Worm (Caenorhabditis elegans) whole organism, late embryonic: ENCODE results near the gene F20E11.17.

Experiments
- C38D4.7 ChIP-seq: fragments of 200-800 bp; sonication (Bioruptor generic); optimal IDR thresholded peaks from 2 replicates; lab custom pipeline; 2018; ENCODE audit warnings: mild to moderate bottlenecking, missing genetic modification characterization, moderate library complexity, missing compliant biosample characterization
- F13H6.1 ChIP-seq: sonication (generic microtip); optimal IDR thresholded peaks from 2 replicates; lab custom pipeline; 2016; ENCODE audit warnings: missing genetic modification characterization, missing compliant biosample characterization
- K09A11.1 ChIP-seq: sonication (generic microtip); optimal IDR thresholded peaks from 2 replicates; lab custom pipeline; 2017; ENCODE audit warnings: antibody characterized with exemption, mild to moderate bottlenecking, missing genetic modification characterization, missing compliant biosample characterization; ENCODE audit not compliant: insufficient read depth
- ahr-1 ChIP-seq: sonication (generic microtip); optimal IDR thresholded peaks from 2 replicates; lab custom pipeline; 2016; ENCODE audit warnings: missing genetic modification characterization, missing compliant biosample characterization
- ceh-14 ChIP-seq: sonication (generic microtip); optimal IDR thresholded peaks from 2 replicates; lab custom pipeline; 2016; ENCODE audit warnings: missing genotype, missing genetic modification characterization, missing compliant biosample characterization
- ceh-18 ChIP-seq: sonication (generic microtip); optimal IDR thresholded peaks from 2 replicates; lab custom pipeline; 2016; ENCODE audit warnings: missing genetic modification characterization, missing compliant biosample characterization
- ceh-19 ChIP-seq: fragments of 200-800 bp; sonication (Bioruptor generic); optimal IDR thresholded peaks from 2 replicates; lab custom pipeline; 2018; ENCODE audit warnings: mild to moderate bottlenecking, missing genetic modification characterization, missing compliant biosample characterization
- ceh-22 ChIP-seq: sonication (generic microtip); optimal IDR thresholded peaks from 2 replicates; lab custom pipeline; 2017; ENCODE audit warnings: missing biosample characterization, missing genetic modification characterization
- ceh-24 ChIP-seq: sonication (generic microtip); optimal IDR thresholded peaks from 2 replicates; lab custom pipeline; 2016; ENCODE audit warnings: mild to moderate bottlenecking, missing genetic modification characterization, missing compliant biosample characterization
- ceh-31 ChIP-seq: sonication (generic microtip); optimal IDR thresholded peaks from 2 replicates; lab custom pipeline; 2016; ENCODE audit warnings: missing genetic modification characterization, missing compliant biosample characterization
- ceh-48 ChIP-seq: sonication (generic microtip); optimal IDR thresholded peaks from 2 replicates; lab custom pipeline; 2016; ENCODE audit warnings: missing genetic modification characterization, inconsistent platforms, missing compliant biosample characterization
- ceh-9 ChIP-seq: sonication (generic microtip); optimal IDR thresholded peaks from 2 replicates; lab custom pipeline; 2016; ENCODE audit warnings: mild to moderate bottlenecking, missing genetic modification characterization, inconsistent platforms, missing compliant biosample characterization
- dmd-4 ChIP-seq: sonication (generic microtip); optimal IDR thresholded peaks from 2 replicates; lab custom pipeline; 2016; ENCODE audit warnings: borderline replicate concordance, missing genetic modification characterization, missing compliant biosample characterization
- elt-2 ChIP-seq: sonication (generic microtip); optimal IDR thresholded peaks from 2 replicates; lab custom pipeline; 2016; ENCODE audit warnings: missing genetic modification reagents, missing genetic modification characterization, missing compliant biosample characterization
- elt-4 ChIP-seq: sonication (generic microtip); optimal IDR thresholded peaks from 2 replicates; lab custom pipeline; 2016; ENCODE audit warnings: missing genetic modification characterization, missing compliant biosample characterization
- ets-4 ChIP-seq: sonication (generic microtip); optimal IDR thresholded peaks from 2 replicates; lab custom pipeline; 2016; ENCODE audit warnings: missing genetic modification characterization, missing compliant biosample characterization
- gmeb-2 ChIP-seq: sonication (generic microtip); optimal IDR thresholded peaks from 2 replicates; lab custom pipeline; 2016; ENCODE audit warnings: missing genetic modification characterization, inconsistent platforms, missing compliant biosample characterization
- hlh-13 ChIP-seq: fragments of 200-800 bp; sonication (Bioruptor generic); optimal IDR thresholded peaks from 2 replicates; lab custom pipeline; 2018; ENCODE audit warnings: mild to moderate bottlenecking, missing genetic modification characterization, missing compliant biosample characterization
- hlh-15 ChIP-seq: sonication (generic microtip); optimal IDR thresholded peaks from 2 replicates; lab custom pipeline; 2016; ENCODE audit warnings: missing genetic modification characterization, missing compliant biosample characterization
- hlh-6 ChIP-seq: sonication (generic microtip); optimal IDR thresholded peaks from 2 replicates; lab custom pipeline; 2016; ENCODE audit warnings: missing genotype, missing genetic modification characterization, missing compliant biosample characterization
- hlh-8 ChIP-seq: sonication (generic microtip); optimal IDR thresholded peaks from 2 replicates; lab custom pipeline; 2016; ENCODE audit warnings: missing genotype, missing genetic modification characterization, missing compliant biosample characterization
- lim-6 ChIP-seq: sonication (generic microtip); optimal IDR thresholded peaks from 2 replicates; lab custom pipeline; 2016; ENCODE audit warnings: missing genetic modification characterization, missing compliant biosample characterization
- mec-3 ChIP-seq: sonication (generic microtip); optimal IDR thresholded peaks from 2 replicates; lab custom pipeline; 2016; ENCODE audit warnings: borderline replicate concordance, missing genetic modification characterization, missing compliant biosample characterization
- nfya-1 ChIP-seq: sonication (generic microtip); optimal IDR thresholded peaks from 2 replicates; lab custom pipeline; 2017; ENCODE audit warnings: missing genetic modification characterization, mild to moderate bottlenecking, missing compliant biosample characterization, antibody characterized with exemption, moderate library complexity
- nhr-232 ChIP-seq: sonication (generic microtip); optimal IDR thresholded peaks from 2 replicates; lab custom pipeline; 2016; ENCODE audit warnings: missing genetic modification characterization, missing compliant biosample characterization
- npax-4 ChIP-seq: sonication (generic microtip); optimal IDR thresholded peaks from 2 replicates; lab custom pipeline; 2016; ENCODE audit warnings: missing genetic modification characterization, missing compliant biosample characterization
- odd-2 ChIP-seq: sonication (generic microtip); optimal IDR thresholded peaks from 2 replicates; lab custom pipeline; 2017; ENCODE audit warnings: antibody characterized with exemption, mild to moderate bottlenecking, missing genetic modification characterization, missing compliant biosample characterization
- pag-3 ChIP-seq: sonication (generic microtip); optimal IDR thresholded peaks from 2 replicates; lab custom pipeline; 2016; ENCODE audit warnings: missing compliant biosample characterization, missing genetic modification characterization, borderline replicate concordance
- pax-1 ChIP-seq: fragments of 150-350 bp; optimal IDR thresholded peaks from 2 replicates; lab custom pipeline; 2014; ENCODE audit warnings: missing biosample characterization, missing genetic modification characterization
- pqm-1 ChIP-seq: sonication (generic microtip); optimal IDR thresholded peaks from 2 replicates; lab custom pipeline; 2016; ENCODE audit warnings: missing genetic modification characterization, missing compliant biosample characterization
- pros-1 ChIP-seq: fragments of 150-350 bp; optimal IDR thresholded peaks from 2 replicates; lab custom pipeline; 2014; ENCODE audit warnings: missing biosample characterization, missing genetic modification reagents, missing genetic modification characterization
- sdc-2 ChIP-seq: sonication (generic microtip); optimal IDR thresholded peaks from 2 replicates; lab custom pipeline; 2016; ENCODE audit warnings: missing genotype, missing genetic modification characterization, missing compliant biosample characterization
- sox-2 ChIP-seq: fragments of 200-800 bp; sonication (Bioruptor generic); IDR thresholded peaks from 2 replicates; pipeline ENCODE4 v1.3.6; 2022; ENCODE audit warnings: missing genetic modification reagents, missing genetic modification characterization, missing compliant biosample characterization
- sox-4 ChIP-seq: sonication (generic microtip); optimal IDR thresholded peaks from 2 replicates; lab custom pipeline; 2017; ENCODE audit warnings: mild to moderate bottlenecking, missing genetic modification characterization, inconsistent platforms, missing compliant biosample characterization
- tbx-2 ChIP-seq: sonication (generic microtip); optimal IDR thresholded peaks from 2 replicates; lab custom pipeline; 2016; ENCODE audit warnings: missing genetic modification characterization, missing compliant biosample characterization
- tbx-7 ChIP-seq: sonication (generic microtip); optimal IDR thresholded peaks from 2 replicates; lab custom pipeline; 2016; ENCODE audit warnings: missing genotype, missing genetic modification characterization, missing compliant biosample characterization
- ttx-3 ChIP-seq: sonication (generic microtip); optimal IDR thresholded peaks from 2 replicates; lab custom pipeline; 2016; ENCODE audit warnings: missing genetic modification reagents, missing genetic modification characterization, missing compliant biosample characterization
- unc-3 ChIP-seq, 2 experiments: fragments of 200-800 bp in 1 of 2; sonication (Bioruptor generic) in 1 of 2; sonication (generic microtip) in 1 of 2; conservative IDR thresholded peaks in 1 of 2; optimal IDR thresholded peaks in 1 of 2; 2 replicates each; pipeline versions ENCODE4 v1.3.6 to Lab custom; 2016 to 2022; ENCODE audit warnings: missing compliant biosample characterization in 2 of 2, missing genetic modification characterization in 2 of 2, missing genetic modification reagents in 1 of 2
- unc-42 ChIP-seq: sonication (generic microtip); optimal IDR thresholded peaks from 2 replicates; lab custom pipeline; 2016; ENCODE audit warnings: missing genotype, missing genetic modification characterization, missing compliant biosample characterization
- unc-55 ChIP-seq: sonication (generic microtip); optimal IDR thresholded peaks from 2 replicates; lab custom pipeline; 2017; ENCODE audit warnings: missing biosample characterization, missing genetic modification reagents, missing genetic modification characterization
- unc-86 ChIP-seq: sonication (generic microtip); optimal IDR thresholded peaks from 2 replicates; lab custom pipeline; 2016; ENCODE audit warnings: missing genetic modification characterization, missing compliant biosample characterization
- zip-5 ChIP-seq: sonication (generic microtip); optimal IDR thresholded peaks from 2 replicates; lab custom pipeline; 2016; ENCODE audit warnings: missing genetic modification characterization, missing compliant biosample characterization

The F20E11.17 gene

ce11 chrV:17496071-17496470 is 27.0 kb upstream of the F20E11.17 start, which contains the start of gene srh-118:
TSS of gene srh-118 (minus strand) at chrV:17496171.
- no peak for TF ChIP-seq hlh-15 (tag; lab: Kevin White, UChicago)
- no peak for TF ChIP-seq sox-2 (GFP tag; lab: Robert Waterston, UW)
- TF ChIP-seq ahr-1: no peak
- no peak for TF ChIP-seq C38D4.7 (GFP tag; lab: Kevin White, UChicago)
- TF ChIP-seq ceh-14: no peak
- no peak for TF ChIP-seq K09A11.1
- no peak for TF ChIP-seq ets-4 (tag; lab: Kevin White, UChicago)
- TF ChIP-seq ceh-48 (tag; lab: Kevin White, UChicago): no peak
- no peak for TF ChIP-seq sox-4 (tag; lab: Kevin White, UChicago)
- TF ChIP-seq nfya-1 (tag; lab: Kevin White, UChicago): no peak
- TF ChIP-seq dmd-4 (tag; lab: Kevin White, UChicago): no peak
- no peak for TF ChIP-seq elt-4 (tag; lab: Kevin White, UChicago)

- no peak for TF ChIP-seq ets-4 (tag; lab: Kevin White, UChicago)
- no peak for TF ChIP-seq ceh-48 (tag; lab: Kevin White, UChicago)
- no peak for TF ChIP-seq zip-5 (tag; lab: Kevin White, UChicago)
- TF ChIP-seq lim-6 (tag; lab: Kevin White, UChicago): no peak
- no peak for TF ChIP-seq pros-1 (tag; lab: Kevin White, UChicago)
- TF ChIP-seq C38D4.7 (GFP tag; lab: Kevin White, UChicago): no peak
- TF ChIP-seq nhr-232 (tag; lab: Kevin White, UChicago): no peak
These were observed 24.7 kb upstream of the F20E11.17 start, which contains the start of gene fbxa-102 for ce11 chrV:17493732-17494131. TSS of gene fbxa-102 (minus strand) at chrV:17493832.

- TF ChIP-seq npax-4 (no peak), unc-42 (tag; lab: Kevin White, UChicago) (no peak), unc-55 (GFP tag; lab: Kevin White, UChicago) (no peak), gmeb-2 (tag; lab: Kevin White, UChicago) (no peak), ets-4 (tag; lab: Kevin White, UChicago) (no peak), C38D4.7 (GFP tag; lab: Kevin White, UChicago) (no peak), F13H6.1 (tag; lab: Kevin White, UChicago) (no peak), sox-4 (tag; lab: Kevin White, UChicago) (no peak), ttx-3 (no peak), ceh-24 (no peak), pqm-1 (tag; lab: Kevin White, UChicago) (no peak), dmd-4 (tag; lab: Kevin White, UChicago) (no peak), pag-3 (tag; lab: Kevin White, UChicago) (no peak), hlh-8 (no peak), ceh-14 (no peak), hlh-13 (GFP tag; lab: Kevin White, UChicago) (no peak), tbx-2 (no peak), ceh-19 (no peak)
These were observed 17.0 kb upstream of the F20E11.17 start, which contains the start of gene scl-24 for ce11 chrV:17486034-17486433. TSS of gene scl-24 (plus strand) at chrV:17486334.

- no peak for TF ChIP-seq tbx-7 (tag; lab: Kevin White, UChicago)
- TF ChIP-seq, all 69 proteins: peak for 0
These were observed 16.0 kb upstream of the F20E11.17 start, which contains the start of gene srh-111 for ce11 chrV:17485078-17485477. TSS of gene srh-111 (minus strand) at chrV:17485178.

ce11 chrV:17476490-17476889 is 7.4 kb upstream of the F20E11.17 start, which contains the start of gene srbc-61:
TSS of gene srbc-61 (plus strand) at chrV:17476790.
- TF ChIP-seq ahr-1: no peak
- TF ChIP-seq elt-2 (tag; lab: Kevin White, UChicago): no peak
- no peak for TF ChIP-seq lim-6 (tag; lab: Kevin White, UChicago)
- no peak for TF ChIP-seq pax-1 (tag; lab: Kevin White, UChicago)
- TF ChIP-seq sox-2 (GFP tag; lab: Robert Waterston, UW): no peak
- no peak for TF ChIP-seq ceh-14
- TF ChIP-seq unc-55 (GFP tag; lab: Kevin White, UChicago): no peak
- no peak for TF ChIP-seq ceh-9 (tag; lab: Kevin White, UChicago)
- no peak for TF ChIP-seq dmd-4 (tag; lab: Kevin White, UChicago)
- TF ChIP-seq hlh-6 (tag; lab: Kevin White, UChicago): no peak
- no peak for TF ChIP-seq ceh-18 (tag; lab: Kevin White, UChicago)
- no peak for TF ChIP-seq hlh-15 (tag; lab: Kevin White, UChicago)
- TF ChIP-seq ceh-22 (tag; lab: Kevin White, UChicago): no peak
- no peak for TF ChIP-seq zip-5 (tag; lab: Kevin White, UChicago)
- no peak for TF ChIP-seq odd-2 (tag; lab: Kevin White, UChicago)
- no peak for TF ChIP-seq ceh-31 (tag; lab: Kevin White, UChicago)
- TF ChIP-seq unc-86 (tag; lab: Kevin White, UChicago): no peak
- TF ChIP-seq unc-3 (GFP tag; conservative IDR thresholded peaks at IDR 0.05; lab: Robert Waterston, UW): no peak
- no peak for TF ChIP-seq unc-3 (tag; optimal IDR thresholded peaks at IDR 0.05; lab: Kevin White, UChicago)
- TF ChIP-seq mec-3 (tag; lab: Kevin White, UChicago): no peak
- TF ChIP-seq sdc-2 (tag; lab: Kevin White, UChicago): no peak
